Fruit fly (Drosophila melanogaster) whole organism, embryonic: ENCODE results near the gene CG9932.
A peak's percentile ranks its signal among the peaks of the same experiment; 100 is the strongest.

ENCODE experiments used
- Atf6 ChIP-seq: fragments of 200-800 bp; sonication (Bioruptor generic); IDR thresholded peaks from 2 replicates; pipeline ENCODE4 v1.3.6; 2022; ENCODE audit warnings: missing biosample characterization, missing genetic modification characterization
- Blimp-1 ChIP-seq: fragments of 200-800 bp; sonication (Bioruptor generic); optimal IDR thresholded peaks from 3 replicates; lab custom pipeline; 2018; ENCODE audit warnings: missing biosample characterization, missing genetic modification characterization, mild to moderate bottlenecking, moderate library complexity, missing genetic modification reagents
- CG11093 ChIP-seq: fragments of 200-800 bp; sonication (Bioruptor generic); IDR thresholded peaks from 3 replicates; pipeline ENCODE4 v1.3.6; 2022; ENCODE audit warnings: missing biosample characterization, missing genetic modification characterization
- CG11456 ChIP-seq: fragments of 200-800 bp; sonication (Bioruptor generic); IDR thresholded peaks from 3 replicates; pipeline ENCODE4 v1.3.6; 2022; ENCODE audit warnings: missing biosample characterization, missing genetic modification characterization
- CG11504 ChIP-seq: fragments of 200-800 bp; sonication (Bioruptor generic); optimal IDR thresholded peaks from 3 replicates; lab custom pipeline; 2019; ENCODE audit warnings: missing biosample characterization, mild to moderate bottlenecking, missing genetic modification characterization, moderate library complexity
- CG11696 ChIP-seq: fragments of 200-800 bp; sonication (Bioruptor generic); IDR thresholded peaks from 2 replicates; pipeline ENCODE4 v1.3.6; 2022; ENCODE audit warnings: missing biosample characterization, missing genetic modification characterization
- CG14014 ChIP-seq: fragments of 200-800 bp; sonication (Bioruptor generic); IDR thresholded peaks from 2 replicates; pipeline ENCODE4 v1.3.6; 2022; ENCODE audit warnings: missing biosample characterization, missing genetic modification characterization
- CG14710 ChIP-seq: fragments of 200-800 bp; sonication (Bioruptor generic); optimal IDR thresholded peaks from 3 replicates; lab custom pipeline; 2019; ENCODE audit warnings: missing biosample characterization, mild to moderate bottlenecking, missing genetic modification characterization, moderate library complexity
- CG15011 ChIP-seq: fragments of 200-800 bp; sonication (Bioruptor generic); optimal IDR thresholded peaks from 3 replicates; lab custom pipeline; 2018; ENCODE audit warnings: missing biosample characterization, mild to moderate bottlenecking, missing genetic modification characterization
- CG15601 ChIP-seq: fragments of 200-800 bp; sonication (Bioruptor generic); optimal IDR thresholded peaks from 3 replicates; lab custom pipeline; 2019; ENCODE audit warnings: missing biosample characterization, mild to moderate bottlenecking, missing genetic modification characterization, moderate library complexity
- CG1602 ChIP-seq: fragments of 200-800 bp; sonication (Bioruptor generic); optimal IDR thresholded peaks from 3 replicates; lab custom pipeline; 2016; ENCODE audit warnings: missing biosample characterization, missing genetic modification characterization
- CG18599 ChIP-seq: fragments of 200-800 bp; sonication (Bioruptor generic); optimal IDR thresholded peaks from 3 replicates; lab custom pipeline; 2017; ENCODE audit warnings: missing biosample characterization, missing genetic modification characterization, mild to moderate bottlenecking, moderate library complexity, missing genetic modification reagents
- CG31365 ChIP-seq: fragments of 200-800 bp; sonication (Bioruptor generic); optimal IDR thresholded peaks from 2 replicates; lab custom pipeline; 2018; ENCODE audit warnings: missing biosample characterization, mild to moderate bottlenecking, missing genetic modification characterization
- CG31441 ChIP-seq: fragments of 200-800 bp; sonication (Bioruptor generic); IDR thresholded peaks from 2 replicates; pipeline ENCODE4 v1.3.6; 2022; ENCODE audit warnings: missing biosample characterization, missing genetic modification characterization
- CG32767 ChIP-seq: fragments of 200-800 bp; sonication (Bioruptor generic); IDR thresholded peaks from 2 replicates; pipeline ENCODE4 v1.3.6; 2022; ENCODE audit warnings: missing biosample characterization, missing genetic modification characterization
- CG32772 ChIP-seq: fragments of 200-800 bp; sonication (Bioruptor generic); IDR thresholded peaks from 2 replicates; pipeline ENCODE4 v1.3.6; 2022; ENCODE audit warnings: missing biosample characterization, missing genetic modification characterization
- CG3407 ChIP-seq: fragments of 200-800 bp; sonication (Bioruptor generic); optimal IDR thresholded peaks from 2 replicates; lab custom pipeline; 2018; ENCODE audit warnings: missing biosample characterization, mild to moderate bottlenecking, missing genetic modification characterization
- CG3726 ChIP-seq: fragments of 200-800 bp; sonication (Bioruptor generic); IDR thresholded peaks from 3 replicates; pipeline ENCODE4, ENCODE4 v1.3.6; 2022; ENCODE audit warnings: missing biosample characterization, missing genetic modification characterization
- CG5953 ChIP-seq: fragments of 200-800 bp; sonication (Bioruptor generic); IDR thresholded peaks from 2 replicates; pipeline ENCODE4 v1.3.6; 2022; ENCODE audit warnings: missing biosample characterization, missing genetic modification characterization
- CG9817 ChIP-seq: fragments of 200-800 bp; sonication (Bioruptor generic); optimal IDR thresholded peaks from 2 replicates; lab custom pipeline; 2018; ENCODE audit warnings: missing biosample characterization, mild to moderate bottlenecking, missing genetic modification characterization, moderate library complexity
- E2f1 ChIP-seq: fragments of 200-800 bp; sonication (Bioruptor generic); IDR thresholded peaks from 2 replicates; pipeline ENCODE4 v1.3.6; 2022; ENCODE audit warnings: missing biosample characterization, missing genetic modification characterization
- E2f2 ChIP-seq: fragments of 200-800 bp; sonication (Bioruptor generic); IDR thresholded peaks from 2 replicates; pipeline ENCODE4 v1.3.6; 2022; ENCODE audit warnings: missing biosample characterization, missing genetic modification characterization
- HHEX ChIP-seq: fragments of 200-800 bp; sonication (Bioruptor generic); optimal IDR thresholded peaks from 3 replicates; lab custom pipeline; 2017; ENCODE audit warnings: missing biosample characterization, mild to moderate bottlenecking, missing genetic modification characterization, missing genetic modification reagents
- Hsf ChIP-seq: fragments of 200-800 bp; sonication (Bioruptor generic); optimal IDR thresholded peaks from 3 replicates; lab custom pipeline; 2016; ENCODE audit warnings: missing biosample characterization, missing genetic modification characterization
- MESR4 ChIP-seq: fragments of 200-800 bp; sonication (Bioruptor generic); optimal IDR thresholded peaks from 2 replicates; lab custom pipeline; 2018; ENCODE audit warnings: missing biosample characterization, mild to moderate bottlenecking, missing genetic modification characterization, moderate library complexity
- Nf-YA ChIP-seq: fragments of 200-800 bp; sonication (Bioruptor generic); IDR thresholded peaks from 2 replicates; pipeline ENCODE4 v1.3.6; 2022; ENCODE audit warnings: missing biosample characterization, missing genetic modification characterization
- Nf-YC ChIP-seq: fragments of 200-800 bp; optimal IDR thresholded peaks from 3 replicates; lab custom pipeline; 2019; ENCODE audit warnings: missing biosample characterization, mild to moderate bottlenecking, missing genetic modification characterization, moderate library complexity
- Optix ChIP-seq: fragments of 200-800 bp; sonication (Bioruptor generic); IDR thresholded peaks from 3 replicates; pipeline ENCODE4 v1.3.6; 2022; ENCODE audit warnings: missing biosample characterization, missing genetic modification characterization
- Pdp1 ChIP-seq, 2 experiments: fragments of 200-800 bp; sonication (Bioruptor generic); optimal IDR thresholded peaks; 3 replicates each; lab custom pipeline; 2016; ENCODE audit warnings: missing biosample characterization in 2 of 2, missing genetic modification characterization in 2 of 2, mild to moderate bottlenecking in 1 of 2, moderate library complexity in 1 of 2
- Six4 ChIP-seq: fragments of 200-800 bp; sonication (Bioruptor generic); optimal IDR thresholded peaks from 2 replicates; lab custom pipeline; 2016; ENCODE audit warnings: missing biosample characterization, missing genetic modification characterization
- Sox100B ChIP-seq: fragments of 200-800 bp; sonication (Bioruptor generic); optimal IDR thresholded peaks from 3 replicates; lab custom pipeline; 2018; ENCODE audit warnings: missing biosample characterization, mild to moderate bottlenecking, missing genetic modification characterization
- Spps ChIP-seq: fragments of 200-800 bp; sonication (Bioruptor generic); optimal IDR thresholded peaks from 2 replicates; lab custom pipeline; 2018; ENCODE audit warnings: missing biosample characterization, mild to moderate bottlenecking, missing genetic modification characterization
- Stat92E ChIP-seq, 3 experiments: fragments of >200 bp in 2 of 3; fragments of 200-800 bp in 1 of 3; sonication (Bioruptor generic) in 1 of 3; optimal IDR thresholded peaks; 2 replicates each; lab custom pipeline; 2017 to 2019; ENCODE audit warnings: missing biosample characterization in 3 of 3, missing genetic modification characterization in 3 of 3, mild to moderate bottlenecking in 1 of 3, moderate library complexity in 1 of 3
- al ChIP-seq: fragments of 200-800 bp; sonication (Bioruptor generic); IDR thresholded peaks from 2 replicates; pipeline ENCODE4 v1.3.6; 2022; ENCODE audit warnings: missing biosample characterization, missing genetic modification characterization
- az2 ChIP-seq: fragments of 200-800 bp; sonication (Bioruptor generic); optimal IDR thresholded peaks from 3 replicates; lab custom pipeline; 2016; ENCODE audit warnings: missing biosample characterization, missing genetic modification characterization
- bcd ChIP-seq: fragments of 200-800 bp; sonication (Bioruptor generic); optimal IDR thresholded peaks from 2 replicates; lab custom pipeline; 2017; ENCODE audit warnings: missing biosample characterization, mild to moderate bottlenecking, missing genetic modification characterization
- bsh ChIP-seq, 2 experiments: fragments of 200-800 bp; sonication (Bioruptor generic); optimal IDR thresholded peaks; 2 replicates each; lab custom pipeline; 2017 to 2018; ENCODE audit warnings: mild to moderate bottlenecking in 2 of 2, missing biosample characterization in 2 of 2, missing genetic modification characterization in 2 of 2, moderate library complexity in 1 of 2
- dmrt11E ChIP-seq: fragments of 200-800 bp; sonication (Bioruptor generic); optimal IDR thresholded peaks from 3 replicates; lab custom pipeline; 2018; ENCODE audit warnings: missing biosample characterization, mild to moderate bottlenecking, missing genetic modification characterization, moderate library complexity
- gcm ChIP-seq: fragments of 200-800 bp; sonication (Bioruptor generic); optimal IDR thresholded peaks from 2 replicates; lab custom pipeline; 2019; ENCODE audit warnings: missing biosample characterization, mild to moderate bottlenecking, missing genetic modification characterization, moderate library complexity
- her ChIP-seq: fragments of 200-800 bp; sonication (Bioruptor generic); optimal IDR thresholded peaks from 2 replicates; lab custom pipeline; 2016; ENCODE audit warnings: missing biosample characterization, missing genetic modification characterization
- hth ChIP-seq: fragments of >200 bp; optimal IDR thresholded peaks from 2 replicates; lab custom pipeline; 2017; ENCODE audit warnings: inconsistent platforms
- luna ChIP-seq: fragments of 200-800 bp; sonication (Bioruptor generic); optimal IDR thresholded peaks from 2 replicates; lab custom pipeline; 2016; ENCODE audit warnings: missing biosample characterization, missing genetic modification characterization
- mam ChIP-seq: fragments of 200-800 bp; sonication (Bioruptor generic); optimal IDR thresholded peaks from 3 replicates; lab custom pipeline; 2016; ENCODE audit warnings: missing biosample characterization, missing genetic modification characterization
- peb ChIP-seq: fragments of 200-800 bp; sonication (Bioruptor generic); IDR thresholded peaks from 2 replicates; pipeline ENCODE4 v1.3.6; 2022; ENCODE audit warnings: missing biosample characterization, missing genetic modification characterization
- phol ChIP-seq: fragments of 200-800 bp; sonication (Bioruptor generic); optimal IDR thresholded peaks from 3 replicates; lab custom pipeline; 2018; ENCODE audit warnings: missing biosample characterization, mild to moderate bottlenecking, missing genetic modification characterization, moderate library complexity
- salm ChIP-seq: fragments of 200-800 bp; sonication (Bioruptor generic); optimal IDR thresholded peaks from 2 replicates; lab custom pipeline; 2018; ENCODE audit warnings: missing biosample characterization, mild to moderate bottlenecking, missing genetic modification characterization
- shn ChIP-seq: fragments of 200-800 bp; sonication (Bioruptor generic); optimal IDR thresholded peaks from 3 replicates; lab custom pipeline; 2016; ENCODE audit warnings: missing biosample characterization, missing genetic modification characterization
- sob ChIP-seq: fragments of 200-800 bp; sonication (Bioruptor generic); IDR thresholded peaks from 2 replicates; pipeline ENCODE4 v1.3.6; 2022; ENCODE audit warnings: missing biosample characterization, missing genetic modification characterization
- sr ChIP-seq: fragments of 200-800 bp; sonication (Bioruptor generic); IDR thresholded peaks from 3 replicates; pipeline ENCODE4 v1.3.6; 2022; ENCODE audit warnings: missing biosample characterization, missing genetic modification characterization
- zfh2 ChIP-seq: fragments of 200-800 bp; sonication (Bioruptor generic); optimal IDR thresholded peaks from 2 replicates; lab custom pipeline; 2016; ENCODE audit warnings: missing biosample characterization, missing genetic modification characterization

The CG9932 gene

dm6 chr2L:13073797-13074196, 13.9 kb upstream of the CG9932 start (continued):
- TF ChIP-seq al (GFP tag; lab: Robert Waterston, UW) (no peak), CG15011 (GFP tag; lab: Kevin White, UChicago) (peak; percentile 40), sr (GFP tag; lab: Robert Waterston, UW) (0 out of 3 replicates have a peak, but pooled peaks have one; percentile 26), Sox100B (GFP tag; lab: Kevin White, UChicago) (peak; percentile 51), CG32767 (peak; percentile 38; the same call in 1 of the 2 replicates), CG9817 (tag; lab: Kevin White, UChicago) (no peak), Nf-YC (tag; lab: Kevin White, UChicago) (no peak), az2 (GFP tag; lab: Kevin White, UChicago) (peak; percentile 60), CG1602 (GFP tag; lab: Kevin White, UChicago) (peak; percentile 45), hth (lab: Kevin White, UChicago) (no peak), Atf6 (GFP tag; lab: Robert Waterston, UW) (no peak), Nf-YA (GFP tag; lab: Robert Waterston, UW) (peak; percentile 56; the same call in 1 of the 2 replicates), CG32772 (GFP tag; lab: Robert Waterston, UW) (peak; percentile 72), E2f1 (peak; percentile 72), sob (peak; percentile 63), CG5953 (GFP tag; lab: Robert Waterston, UW) (peak; percentile 68; the same call in 1 of the 2 replicates), HHEX (GFP tag; lab: Kevin White, UChicago) (no peak), E2f2 (GFP tag; lab: Robert Waterston, UW) (peak; percentile 46; the same call in 1 of the 2 replicates), shn (GFP tag; lab: Kevin White, UChicago) (no peak), mam (GFP tag; lab: Kevin White, UChicago) (peak; percentile 58), CG3726 (GFP tag; lab: Robert Waterston, UW) (0 out of 3 replicates have a peak, but pooled peaks have one; percentile 53), CG15601 (tag; lab: Kevin White, UChicago) (peak; percentile 37), Stat92E (GFP tag; optimal IDR thresholded peaks at IDR 0.05; lab: Kevin White, UChicago) (no peak), CG11456 (GFP tag; lab: Robert Waterston, UW) (peak; percentile 57; the same call in 1 of the 3 replicates), Blimp-1 (peak; percentile 70), luna (no peak), gcm (GFP tag; lab: Kevin White, UChicago) (peak; percentile 27), CG11696 (GFP tag; lab: Robert Waterston, UW) (peak; percentile 47; the same call in 1 of the 2 replicates), Optix (peak; percentile 65; the same call in 2 of the 3 replicates), CG31365 (tag; lab: Kevin White, UChicago) (no peak), CG31441 (GFP tag; lab: Robert Waterston, UW) (peak; percentile 65), MESR4 (GFP tag; lab: Kevin White, UChicago) (no peak), CG18599 (GFP tag; lab: Kevin White, UChicago) (peak; percentile 2), Six4 (peak; percentile 58), CG14710 (peak; percentile 41), bsh (GFP tag; optimal IDR thresholded peaks at IDR 0.05; lab: Kevin White, UChicago) (peak in 1 of 2 experiments; percentile 81), CG3407 (GFP tag; lab: Kevin White, UChicago) (peak; percentile 52), peb (GFP tag; lab: Robert Waterston, UW) (0 out of 2 replicates have a peak, but pooled peaks have one; percentile 53), Pdp1 (GFP tag; optimal IDR thresholded peaks at IDR 0.05; lab: Kevin White, UChicago) (peak; percentile 39 to 49), salm (no peak), her (GFP tag; lab: Kevin White, UChicago) (peak; percentile 12), phol (tag; lab: Kevin White, UChicago) (peak; percentile 57), Hsf (GFP tag; lab: Kevin White, UChicago) (peak; percentile 61), dmrt11E (peak; percentile 56), bcd (GFP tag; lab: Kevin White, UChicago) (peak; percentile 35), CG11504 (tag; lab: Kevin White, UChicago) (peak; percentile 86), Spps (tag; lab: Kevin White, UChicago) (no peak), CG11093 (GFP tag; lab: Robert Waterston, UW) (peak; percentile 63; the same call in 2 of the 3 replicates), zfh2 (no peak), CG14014 (peak; percentile 29; the same call in 1 of the 2 replicates)
